Worm (Caenorhabditis elegans): Measurements from ENCODE around the gene F42A6.6.

The F42A6.6 gene

ce11 chrIV:3384593-3384992 is 47.9 kb upstream of the F42A6.6 start (continued):
- TF ChIP-seq lin-15B (tag; optimal IDR thresholded peaks at IDR 0.05) (peak; percentile 67), rnt-1 (tag; optimal IDR thresholded peaks at IDR 0.05) (peak; percentile 92), zip-4 (GFP tag; optimal IDR thresholded peaks at IDR 0.05) (peak; percentile 74), aly-2 (tag; optimal IDR thresholded peaks at IDR 0.05) (no peak), egl-27 (tag; optimal IDR thresholded peaks at IDR 0.05) (peak in 1 of 2 experiments; percentile 55), efl-3 (GFP tag; optimal IDR thresholded peaks at IDR 0.05) (no peak), grh-1 (GFP tag; IDR thresholded peaks at IDR 0.05) (peak; percentile 92), mef-2 (tag; optimal IDR thresholded peaks at IDR 0.05) (peak; percentile 41), unc-130 (tag; optimal IDR thresholded peaks at IDR 0.05) (no peak), swsn-7 (tag; optimal IDR thresholded peaks at IDR 0.05) (peak; percentile 96), fkh-10 (GFP tag; optimal IDR thresholded peaks at IDR 0.05) (peak; percentile 90), skn-1 (tag; optimal IDR thresholded peaks at IDR 0.05) (peak; percentile 83), aha-1 (tag; optimal IDR thresholded peaks at IDR 0.05) (peak; percentile 93), ceh-63 (GFP tag; optimal IDR thresholded peaks at IDR 0.05) (no peak), blmp-1 (tag; optimal IDR thresholded peaks at IDR 0.05) (peak; percentile 99), nhr-71 (tag; optimal IDR thresholded peaks at IDR 0.05) (peak; percentile 98), nhr-90 (tag; optimal IDR thresholded peaks at IDR 0.05; ENCODE audit: poor library complexity) (peak; percentile 89), nhr-84 (tag; optimal IDR thresholded peaks at IDR 0.05) (no peak), egl-13 (tag; optimal IDR thresholded peaks at IDR 0.05) (peak; percentile 86), lin-14 (GFP tag; optimal IDR thresholded peaks at IDR 0.05) (peak; percentile 98), vab-15 (tag; optimal IDR thresholded peaks at IDR 0.05) (no peak), mab-9 (GFP tag; IDR thresholded peaks at IDR 0.05) (peak; percentile 92), ztf-11 (tag; optimal IDR thresholded peaks at IDR 0.05) (peak in 1 of 2 experiments; percentile 83), ztf-4 (tag; optimal IDR thresholded peaks at IDR 0.05) (peak; percentile 82), fkh-8 (tag; optimal IDR thresholded peaks at IDR 0.05) (peak; percentile 94), ceh-82 (tag; optimal IDR thresholded peaks at IDR 0.05) (peak; percentile 49 to 92 (median 82)), xbp-1 (tag; optimal IDR thresholded peaks at IDR 0.05) (peak; percentile 93), lsy-2 (tag; optimal IDR thresholded peaks at IDR 0.05) (peak; percentile 95), lin-13 (GFP tag; optimal IDR thresholded peaks at IDR 0.05) (peak; percentile 92), ceh-88 (GFP tag; IDR thresholded peaks at IDR 0.05) (peak; percentile 84), irx-1 (tag; optimal IDR thresholded peaks at IDR 0.05) (peak; percentile 86), sox-4 (tag; optimal IDR thresholded peaks at IDR 0.05) (peak; percentile 78), nhr-11 (tag; optimal IDR thresholded peaks at IDR 0.05) (peak; percentile 86), nhr-47 (tag; optimal IDR thresholded peaks at IDR 0.05) (peak; percentile 97), alr-1 (tag; optimal IDR thresholded peaks at IDR 0.05; ENCODE audit: borderline replicate concordance) (no peak)

DNA sequence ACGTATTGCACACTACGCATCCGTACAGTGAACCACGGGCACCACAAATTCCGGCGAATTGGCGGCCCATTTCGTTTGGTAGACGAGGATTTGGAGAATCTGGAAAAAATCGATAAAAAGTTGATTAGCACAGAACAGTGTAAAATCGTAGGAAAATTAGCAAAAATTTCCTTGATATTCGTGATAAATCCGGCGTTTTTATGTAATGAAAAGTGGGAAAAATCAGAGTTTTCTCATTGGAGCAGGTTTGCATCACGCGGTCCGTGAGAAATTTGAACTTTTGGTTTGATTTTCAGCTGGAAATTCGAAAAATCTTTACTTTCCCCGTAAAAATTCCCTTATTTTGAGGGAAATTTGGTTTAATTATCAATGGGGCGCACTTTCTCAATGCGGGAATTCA is 47.4 kb upstream of the F42A6.6 start, which contains the start of gene B0546.4:
Gene B0546.4 (minus strand): TSS at position 101 of the 400 bp plus-strand sequence.
- TF ChIP-seq zip-4 (GFP tag; optimal IDR thresholded peaks at IDR 0.05) (no peak), tlp-1 (tag; optimal IDR thresholded peaks at IDR 0.05) (no peak), unc-62 (GFP tag; optimal IDR thresholded peaks at IDR 0.05) (no peak), C04F5.9 (tag; optimal IDR thresholded peaks at IDR 0.05) (no peak), hlh-17 (GFP tag; optimal IDR thresholded peaks at IDR 0.05; ENCODE audit: borderline replicate concordance) (no peak), pqm-1 (tag; optimal IDR thresholded peaks at IDR 0.05) (no peak), lin-35 (GFP tag; optimal IDR thresholded peaks at IDR 0.05) (no peak), unc-98 (GFP tag; IDR thresholded peaks at IDR 0.05) (no peak), efl-1 (optimal IDR thresholded peaks at IDR 0.05) (no peak), efl-1 (GFP tag; optimal IDR thresholded peaks at IDR 0.05 in 1 of 2) (no peak), pax-3 (tag; optimal IDR thresholded peaks at IDR 0.05) (no peak), fos-1 (tag; optimal IDR thresholded peaks at IDR 0.05) (no peak), nhr-12 (tag; optimal IDR thresholded peaks at IDR 0.05) (no peak), mdl-1 (tag; optimal IDR thresholded peaks at IDR 0.05) (no peak), dpl-1 (GFP tag; optimal IDR thresholded peaks at IDR 0.05) (no peak), dsc-1 (tag; optimal IDR thresholded peaks at IDR 0.05) (no peak), sox-4 (tag; optimal IDR thresholded peaks at IDR 0.05) (no peak), tbx-2 (tag; optimal IDR thresholded peaks at IDR 0.05) (no peak)

Data from whole organism, L1 larva.